Fruit fly (Drosophila melanogaster) whole organism, embryonic: ENCODE measurements around the gene Tfb4.

Experiments
- Abd-B ChIP-seq: fragments of 200-800 bp; sonication (Bioruptor generic); optimal IDR thresholded peaks from 2 replicates; lab custom pipeline; 2018; ENCODE audit warnings: missing biosample characterization, mild to moderate bottlenecking, missing genetic modification characterization, moderate library complexity
- Asciz ChIP-seq: fragments of 200-800 bp; sonication (Bioruptor generic); optimal IDR thresholded peaks from 2 replicates; lab custom pipeline; 2017; ENCODE audit warnings: missing biosample characterization, mild to moderate bottlenecking, missing genetic modification characterization, missing genetic modification reagents
- CG7556 ChIP-seq: fragments of 200-800 bp; sonication (Bioruptor generic); optimal IDR thresholded peaks from 2 replicates; lab custom pipeline; 2017; ENCODE audit warnings: missing biosample characterization, mild to moderate bottlenecking, missing genetic modification characterization
- fd3F ChIP-seq: fragments of 200-800 bp; sonication (Bioruptor generic); optimal IDR thresholded peaks from 2 replicates; lab custom pipeline; 2018; ENCODE audit warnings: missing biosample characterization, mild to moderate bottlenecking, missing genetic modification characterization, moderate library complexity
- gce ChIP-seq: fragments of 200-800 bp; sonication (Bioruptor generic); IDR thresholded peaks from 3 replicates; pipeline ENCODE4 v1.3.6; 2022; ENCODE audit warnings: missing biosample characterization, missing genetic modification characterization
- knrl ChIP-seq: fragments of 200-800 bp; sonication (Bioruptor generic); IDR thresholded peaks from 3 replicates; pipeline ENCODE4 v1.3.6; 2022; ENCODE audit warnings: missing biosample characterization, missing genetic modification characterization; ENCODE audit not compliant: partially characterized antibody
- z ChIP-seq: fragments of 200-800 bp; sonication (Bioruptor generic); IDR thresholded peaks from 3 replicates; pipeline ENCODE4 v1.3.6; 2022; ENCODE audit warnings: missing biosample characterization, missing genetic modification characterization
- zfh2 ChIP-seq: fragments of 200-800 bp; sonication (Bioruptor generic); optimal IDR thresholded peaks from 2 replicates; lab custom pipeline; 2016; ENCODE audit warnings: missing biosample characterization, missing genetic modification characterization

- no peak for TF ChIP-seq Asciz
- TF ChIP-seq fd3F (GFP tag; lab: Kevin White, UChicago) = no peak
- no peak for TF ChIP-seq knrl (GFP tag; lab: Robert Waterston, UW)
- TF ChIP-seq CG7556 (GFP tag; lab: Kevin White, UChicago) = no peak
- no peak for TF ChIP-seq z
- TF ChIP-seq Abd-B (GFP tag; lab: Kevin White, UChicago) = no peak
- no peak for TF ChIP-seq gce (GFP tag; lab: Robert Waterston, UW)
- no peak for TF ChIP-seq zfh2 (GFP tag; lab: Kevin White, UChicago)
Observed at dm6 chr2L:1134011-1134743, 16.3 kb downstream of the Tfb4 start, which contains the start of the genes Iris and CG4577.
